Fruit fly (Drosophila melanogaster) whole organism, pupa: ENCODE data around the gene CG42329.

ENCODE experiments used
- CG10348 ChIP-seq: fragments of 200-800 bp; sonication (Bioruptor generic); IDR thresholded peaks from 2 replicates; pipeline ENCODE4 v1.3.6; 2022; ENCODE audit warnings: missing biosample characterization, missing genetic modification characterization
- CG12605 ChIP-seq: fragments of 200-800 bp; sonication (Bioruptor generic); IDR thresholded peaks from 2 replicates; pipeline ENCODE4 v1.3.6; 2022; ENCODE audit warnings: missing biosample characterization, missing genetic modification characterization
- CG13204 ChIP-seq: fragments of 200-800 bp; sonication (Bioruptor generic); optimal IDR thresholded peaks from 2 replicates; lab custom pipeline; 2018; ENCODE audit warnings: missing biosample characterization, mild to moderate bottlenecking, missing genetic modification characterization, moderate library complexity
- CG14655 ChIP-seq: fragments of 200-800 bp; sonication (Bioruptor generic); optimal IDR thresholded peaks from 3 replicates; lab custom pipeline; 2017; ENCODE audit warnings: mild to moderate bottlenecking, missing biosample characterization, missing genetic modification reagents, missing genetic modification characterization
- CG15710 ChIP-seq: fragments of 200-800 bp; sonication (Bioruptor generic); optimal IDR thresholded peaks from 2 replicates; lab custom pipeline; 2018; ENCODE audit warnings: missing biosample characterization, mild to moderate bottlenecking, missing genetic modification characterization, moderate library complexity
- CG17806 ChIP-seq: fragments of 200-800 bp; sonication (Bioruptor generic); optimal IDR thresholded peaks from 2 replicates; lab custom pipeline; 2018; ENCODE audit warnings: missing biosample characterization, mild to moderate bottlenecking, missing genetic modification characterization, moderate library complexity
- CG32121 ChIP-seq: fragments of 200-800 bp; sonication (Bioruptor generic); IDR thresholded peaks from 2 replicates; pipeline ENCODE4 v1.3.6; 2022; ENCODE audit warnings: missing biosample characterization, missing genetic modification characterization
- CG34367 ChIP-seq: fragments of 200-800 bp; sonication (Bioruptor generic); optimal IDR thresholded peaks from 2 replicates; lab custom pipeline; 2018; ENCODE audit warnings: missing biosample characterization, mild to moderate bottlenecking, missing genetic modification characterization
- CG4496 ChIP-seq: fragments of 200-800 bp; sonication (Bioruptor generic); IDR thresholded peaks from 3 replicates; pipeline ENCODE4 v1.3.6; 2022; ENCODE audit warnings: missing biosample characterization, missing genetic modification characterization
- CG8159 ChIP-seq: fragments of 200-800 bp; sonication (Bioruptor generic); optimal IDR thresholded peaks from 3 replicates; lab custom pipeline; 2018; ENCODE audit warnings: missing biosample characterization, mild to moderate bottlenecking, missing genetic modification characterization, moderate library complexity
- CG8301 ChIP-seq: fragments of 200-800 bp; sonication (Bioruptor generic); optimal IDR thresholded peaks from 2 replicates; lab custom pipeline; 2018; ENCODE audit warnings: missing biosample characterization, mild to moderate bottlenecking, missing genetic modification characterization
- CG9948 ChIP-seq: fragments of 200-800 bp; sonication (Bioruptor generic); optimal IDR thresholded peaks from 2 replicates; lab custom pipeline; 2018; ENCODE audit warnings: missing biosample characterization, mild to moderate bottlenecking, missing genetic modification characterization, moderate library complexity
- D1 ChIP-seq: fragments of 200-800 bp; sonication (Bioruptor generic); optimal IDR thresholded peaks from 2 replicates; lab custom pipeline; 2018; ENCODE audit warnings: missing biosample characterization, mild to moderate bottlenecking, missing genetic modification characterization, moderate library complexity
- EcR ChIP-seq: fragments of 200-800 bp; sonication (Bioruptor generic); optimal IDR thresholded peaks from 3 replicates; lab custom pipeline; 2019; ENCODE audit warnings: missing biosample characterization, missing genetic modification characterization, mild to moderate bottlenecking, moderate library complexity, missing genetic modification reagents
- Ets98B ChIP-seq: fragments of 200-800 bp; sonication (Bioruptor generic); IDR thresholded peaks from 2 replicates; pipeline ENCODE4 v1.3.6; 2022; ENCODE audit warnings: missing biosample characterization, missing genetic modification characterization
- Pif1A ChIP-seq: fragments of 200-800 bp; sonication (Bioruptor generic); optimal IDR thresholded peaks from 3 replicates; lab custom pipeline; 2016; ENCODE audit warnings: missing biosample characterization, missing genetic modification characterization
- Pif1B ChIP-seq: fragments of 200-800 bp; sonication (Bioruptor generic); optimal IDR thresholded peaks from 3 replicates; lab custom pipeline; 2016; ENCODE audit warnings: missing biosample characterization, missing genetic modification characterization
- Snoo ChIP-seq: fragments of 200-800 bp; sonication (Bioruptor generic); optimal IDR thresholded peaks from 3 replicates; lab custom pipeline; 2017; ENCODE audit warnings: missing biosample characterization, mild to moderate bottlenecking, missing genetic modification characterization, inconsistent platforms
- fd96Ca ChIP-seq: fragments of 200-800 bp; sonication (Bioruptor generic); IDR thresholded peaks from 3 replicates; pipeline ENCODE4 v1.3.6; 2022; ENCODE audit warnings: missing biosample characterization, missing genetic modification characterization
- gl ChIP-seq: fragments of 200-800 bp; sonication (Bioruptor generic); optimal IDR thresholded peaks from 2 replicates; lab custom pipeline; 2018; ENCODE audit warnings: missing biosample characterization, mild to moderate bottlenecking, missing genetic modification characterization
- rn ChIP-seq: fragments of 200-800 bp; sonication (Bioruptor generic); IDR thresholded peaks from 2 replicates; pipeline ENCODE4 v1.3.6; 2022; ENCODE audit warnings: missing biosample characterization, missing genetic modification characterization

CG42329 gene

dm6 chr2L:1218993-1219392 lies at the start of gene CG42329:
CG42329 (plus strand) TSS chr2L:1219293.
- TF ChIP-seq CG8301 (tag; lab: Kevin White, UChicago) = no peak
- TF ChIP-seq CG32121 = no peak
- no peak for TF ChIP-seq EcR (GFP tag; lab: Kevin White, UChicago)
- no peak for TF ChIP-seq Snoo (tag; lab: Kevin White, UChicago)
- TF ChIP-seq CG10348 (GFP tag; lab: Robert Waterston, UW) = no peak
- TF ChIP-seq fd96Ca (GFP tag; lab: Robert Waterston, UW) = no peak
- no peak for TF ChIP-seq CG15710
- no peak for TF ChIP-seq D1 (tag; lab: Kevin White, UChicago)
- TF ChIP-seq CG9948 = no peak
- no peak for TF ChIP-seq gl (tag; lab: Kevin White, UChicago)
- TF ChIP-seq CG17806 = no peak
- no peak for TF ChIP-seq Pif1B

- TF ChIP-seq CG15710 (peak; percentile 63), CG9948 (peak; percentile 22), CG34367 (peak; percentile 3), fd96Ca (GFP tag; lab: Robert Waterston, UW) (0 out of 3 replicates have a peak, but pooled peaks have one; percentile 22), EcR (GFP tag; lab: Kevin White, UChicago) (peak; percentile 99), CG8159 (tag; lab: Kevin White, UChicago) (peak; percentile 42), Ets98B (GFP tag; lab: Robert Waterston, UW) (peak; percentile 24; the same call in 1 of the 2 replicates), CG32121 (no peak), CG12605 (GFP tag; lab: Robert Waterston, UW) (no peak), CG17806 (peak; percentile 42), CG13204 (no peak), Snoo (tag; lab: Kevin White, UChicago) (peak; percentile 9)
These were observed 49.2 kb upstream of the CG42329 start, which contains the start of the genes CG31922 and Plap for dm6 chr2L:1169867-1170415. CG31922 (plus strand) TSS chr2L:1170181. Plap (minus strand) TSS chr2L:1170365.

dm6 chr2L:1172704-1173107 lies 46.4 kb upstream of the CG42329 start, which contains the start of the genes Charon and CG4887:
Charon (minus strand) TSS chr2L:1172805.
CG4887 (plus strand) TSS chr2L:1173009.
- TF ChIP-seq CG8301 (tag; lab: Kevin White, UChicago) (no peak), CG12605 (GFP tag; lab: Robert Waterston, UW) (no peak), CG10348 (GFP tag; lab: Robert Waterston, UW) (no peak), CG34367 (no peak), Ets98B (GFP tag; lab: Robert Waterston, UW) (peak; percentile 55), CG4496 (GFP tag; lab: Robert Waterston, UW) (peak; percentile 74), fd96Ca (GFP tag; lab: Robert Waterston, UW) (peak; percentile 26; the same call in 1 of the 3 replicates), CG17806 (peak; percentile 63), CG32121 (0 out of 2 replicates have a peak, but pooled peaks have one; percentile 16), CG8159 (tag; lab: Kevin White, UChicago) (peak; percentile 73), EcR (GFP tag; lab: Kevin White, UChicago) (peak; percentile 84), CG9948 (peak; percentile 59), Snoo (tag; lab: Kevin White, UChicago) (peak; percentile 70), CG15710 (peak; percentile 80), gl (tag; lab: Kevin White, UChicago) (no peak), rn (GFP tag; lab: Robert Waterston, UW) (peak; percentile 49; the same call in 1 of the 2 replicates)

dm6 chr2L:1177522-1177921 lies 41.6 kb upstream of the CG42329 start, which contains the start of gene CG4896:
CG4896 (plus strand) TSS chr2L:1177690.
- TF ChIP-seq Snoo (tag; lab: Kevin White, UChicago) = no peak
- no peak for TF ChIP-seq CG14655 (GFP tag; lab: Kevin White, UChicago)
- TF ChIP-seq CG13204 = no peak
- no peak for TF ChIP-seq CG32121
- TF ChIP-seq Pif1B = no peak
- peak; percentile 21 for TF ChIP-seq CG15710
- no peak for TF ChIP-seq CG34367
- no peak for TF ChIP-seq CG10348 (GFP tag; lab: Robert Waterston, UW)
- TF ChIP-seq CG12605 (GFP tag; lab: Robert Waterston, UW) = no peak
- peak; percentile 68 for TF ChIP-seq CG4496 (GFP tag; lab: Robert Waterston, UW)
- TF ChIP-seq Ets98B (GFP tag; lab: Robert Waterston, UW) = peak; percentile 48
- no peak for TF ChIP-seq CG8159 (tag; lab: Kevin White, UChicago)
- no peak for TF ChIP-seq CG9948
- no peak for TF ChIP-seq D1 (tag; lab: Kevin White, UChicago)
- TF ChIP-seq gl (tag; lab: Kevin White, UChicago) = peak; percentile 14
- no peak for TF ChIP-seq fd96Ca (GFP tag; lab: Robert Waterston, UW)

dm6 chr2L:1183799-1184198 lies 35.3 kb upstream of the CG42329 start, which contains the start of the genes CG5126 and Tgt:
CG5126 (minus strand) TSS chr2L:1184020.
Tgt (plus strand) TSS chr2L:1184065.
- peak; percentile 37 for TF ChIP-seq EcR (GFP tag; lab: Kevin White, UChicago)
- TF ChIP-seq CG14655 (GFP tag; lab: Kevin White, UChicago) = no peak
- 0 out of 2 replicates have a peak, but pooled peaks have one; percentile 12 for TF ChIP-seq CG32121

- TF ChIP-seq CG14655 (GFP tag; lab: Kevin White, UChicago) (no peak), CG9948 (peak; percentile 73), Snoo (tag; lab: Kevin White, UChicago) (peak; percentile 64), rn (GFP tag; lab: Robert Waterston, UW) (no peak), Pif1A (GFP tag; lab: Kevin White, UChicago) (no peak), CG34367 (peak; percentile 57), Pif1B (no peak), fd96Ca (GFP tag; lab: Robert Waterston, UW) (peak; percentile 60; the same call in 1 of the 3 replicates), Ets98B (GFP tag; lab: Robert Waterston, UW) (peak; percentile 91), CG13204 (no peak), gl (tag; lab: Kevin White, UChicago) (peak; percentile 32), D1 (tag; lab: Kevin White, UChicago) (no peak), CG8159 (tag; lab: Kevin White, UChicago) (peak; percentile 83), CG15710 (peak; percentile 74), CG4496 (GFP tag; lab: Robert Waterston, UW) (peak; percentile 92), EcR (GFP tag; lab: Kevin White, UChicago) (peak; percentile 72), CG8301 (tag; lab: Kevin White, UChicago) (peak; percentile 84), CG12605 (GFP tag; lab: Robert Waterston, UW) (peak; percentile 84), CG32121 (peak; percentile 87), CG17806 (peak; percentile 83)
These were observed 33.2 kb upstream of the CG42329 start, which contains the start of gene CG5001 for dm6 chr2L:1185642-1186497. CG5001 (plus strand) TSS chr2L:1185757.
